Worm (Caenorhabditis elegans) whole organism, young adult: Measurements from ENCODE around the gene math-34.
"Not testable (repeated sequence)": the region's sequence is repeated elsewhere in the genome, so short reads cannot be mapped to it uniquely, and the experiment has no call there.

Experiments used
- fkh-3 ChIP-seq: sonication (generic microtip); optimal IDR thresholded peaks from 2 replicates; lab custom pipeline; 2016; ENCODE audit warnings: mild to moderate bottlenecking, missing genetic modification characterization, missing compliant biosample characterization
- nhr-120 ChIP-seq: fragments of 200-800 bp; sonication (Bioruptor generic); IDR thresholded peaks from 2 replicates; pipeline ENCODE4 v1.3.6; 2022; ENCODE audit warnings: missing genetic modification characterization, missing compliant biosample characterization
- nhr-90 ChIP-seq: sonication (generic microtip); optimal IDR thresholded peaks from 2 replicates; lab custom pipeline; 2016; ENCODE audit warnings: missing genotype, mild to moderate bottlenecking, missing genetic modification characterization, missing compliant biosample characterization

- not testable (repeated sequence) for TF ChIP-seq nhr-120 (GFP tag; lab: Robert Waterston, UW); fkh-3 (tag; lab: Kevin White, UChicago); nhr-90 (tag; lab: Kevin White, UChicago)
Observed at ce11 chrII:1060702-1061101, 31.9 kb downstream of the math-34 start, which contains the start of gene btb-10.
